Fruit fly (Drosophila melanogaster): Measurements from ENCODE around the gene chp.

The chp gene

DNA sequence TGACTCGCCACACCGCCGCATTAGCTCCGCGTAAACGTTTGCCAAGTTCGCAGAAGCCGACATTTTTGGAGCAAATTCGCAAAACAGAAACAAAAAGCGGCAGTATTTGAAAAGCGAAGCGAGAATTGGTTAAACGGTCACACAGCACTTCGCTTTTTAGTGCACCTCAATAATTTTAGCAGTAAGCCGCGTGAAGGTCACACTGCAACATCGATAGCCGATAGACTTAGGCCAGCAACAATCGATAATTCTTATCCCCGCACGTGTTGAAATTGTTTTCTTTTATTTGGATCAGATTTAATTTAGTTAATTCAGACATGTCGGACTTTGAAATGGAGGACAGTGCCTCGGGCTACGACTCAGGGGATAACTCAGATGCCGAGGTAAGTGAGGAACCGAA is 2.7 kb upstream of the chp start, which contains the start of the genes Zwilch and CG1542 (continued):
- no peak for TF ChIP-seq sqz (GFP tag; optimal IDR thresholded peaks at IDR 0.05)
- TF ChIP-seq sens (GFP tag): peak; percentile 78
- no peak for TF ChIP-seq jumu (GFP tag; optimal IDR thresholded peaks at IDR 0.05)
- TF ChIP-seq CG4617 (GFP tag; optimal IDR thresholded peaks at IDR 0.05; ENCODE audit: borderline replicate concordance): peak; percentile 65
- TF ChIP-seq sim (GFP tag; IDR thresholded peaks at IDR 0.05): no peak
- peak; percentile 79 for TF ChIP-seq Sry-δ (GFP tag; optimal IDR thresholded peaks at IDR 0.05)
- no peak for TF ChIP-seq mld (GFP tag; IDR thresholded peaks at IDR 0.05; ENCODE audit: partially characterized antibody)
- TF ChIP-seq Trl (optimal IDR thresholded peaks at IDR 0.05): no peak
- no peak for TF ChIP-seq Trl (GFP tag; optimal IDR thresholded peaks at IDR 0.05)
- no peak for TF ChIP-seq Atf-2 (GFP tag; optimal IDR thresholded peaks at IDR 0.05)
- TF ChIP-seq Hsf (GFP tag; optimal IDR thresholded peaks at IDR 0.05): peak; percentile 14
- TF ChIP-seq CG14860 (GFP tag; IDR thresholded peaks at IDR 0.05; ENCODE audit: partially characterized antibody): peak; percentile 66
- TF ChIP-seq CG12942 (GFP tag; optimal IDR thresholded peaks at IDR 0.05): no peak
- TF ChIP-seq dysf (GFP tag; IDR thresholded peaks at IDR 0.05): no peak
- no peak for TF ChIP-seq CG13424 (tag; optimal IDR thresholded peaks at IDR 0.05)
- TF ChIP-seq Fer1 (GFP tag; optimal IDR thresholded peaks at IDR 0.05): no peak
- no peak for TF ChIP-seq CG2889 (GFP tag; IDR thresholded peaks at IDR 0.05)
- TF ChIP-seq Sox102F (GFP tag; optimal IDR thresholded peaks at IDR 0.05): no peak
- TF ChIP-seq BEAF-32 (GFP tag; optimal IDR thresholded peaks at IDR 0.05): peak; percentile 77
- no peak for TF ChIP-seq sima (GFP tag; optimal IDR thresholded peaks at IDR 0.05)
- TF ChIP-seq CG8089 (GFP tag; optimal IDR thresholded peaks at IDR 0.05): no peak
- TF ChIP-seq Awh (GFP tag; IDR thresholded peaks at IDR 0.05): no peak
- no peak for TF ChIP-seq Adf1 (GFP tag; IDR thresholded peaks at IDR 0.05)
- TF ChIP-seq CG6791 (GFP tag; IDR thresholded peaks at IDR 0.05; ENCODE audit: partially characterized antibody): peak; percentile 77
- peak; percentile 83 for TF ChIP-seq bbx (GFP tag; IDR thresholded peaks at IDR 0.05; ENCODE audit: partially characterized antibody)
- TF ChIP-seq ssp (GFP tag; IDR thresholded peaks at IDR 0.05): peak; percentile 34; the same call in 1 of the 2 replicates
- TF ChIP-seq CG14965 (GFP tag; optimal IDR thresholded peaks at IDR 0.05; ENCODE audit: borderline replicate concordance): no peak
- no peak for TF ChIP-seq Aef1 (GFP tag; IDR thresholded peaks at IDR 0.05)
- TF ChIP-seq Chrac-16 (GFP tag; optimal IDR thresholded peaks at IDR 0.05): no peak
- TF ChIP-seq ab (GFP tag; optimal IDR thresholded peaks at IDR 0.05): no peak
- no peak for TF ChIP-seq bsh (GFP tag; optimal IDR thresholded peaks at IDR 0.05)
- TF ChIP-seq chinmo (GFP tag; IDR thresholded peaks at IDR 0.05; ENCODE audit: partially characterized antibody): peak; percentile 88; the same call in 3 of the 4 replicates
- TF ChIP-seq D19A (tag; optimal IDR thresholded peaks at IDR 0.05): no peak
- no peak for TF ChIP-seq Bteb2 (GFP tag; optimal IDR thresholded peaks at IDR 0.05)
- no peak for TF ChIP-seq CG4328 (GFP tag; optimal IDR thresholded peaks at IDR 0.05)
- no peak for TF ChIP-seq ase (GFP tag; IDR thresholded peaks at IDR 0.05)
- no peak for TF ChIP-seq Hey (tag; optimal IDR thresholded peaks at IDR 0.05)
- TF ChIP-seq HmgZ (tag; optimal IDR thresholded peaks at IDR 0.05): peak; percentile 66
- TF ChIP-seq ttk (GFP tag; IDR thresholded peaks at IDR 0.05): no peak
- no peak for TF ChIP-seq CG32767 (GFP tag; IDR thresholded peaks at IDR 0.05)
- TF ChIP-seq crp (GFP tag; optimal IDR thresholded peaks at IDR 0.05): no peak
- TF ChIP-seq pho (GFP tag; optimal IDR thresholded peaks at IDR 0.05): no peak
- TF ChIP-seq Deaf1 (tag; optimal IDR thresholded peaks at IDR 0.05): no peak
- no peak for TF ChIP-seq CG9437 (GFP tag; optimal IDR thresholded peaks at IDR 0.05)
- TF ChIP-seq CG8290 (GFP tag; optimal IDR thresholded peaks at IDR 0.05): no peak
- no peak for TF ChIP-seq CG8290 (tag; optimal IDR thresholded peaks at IDR 0.05)
- 0 out of 3 replicates have a peak, but pooled peaks have one; percentile 58 for TF ChIP-seq ci (GFP tag; IDR thresholded peaks at IDR 0.05)
- no peak for TF ChIP-seq CG11696 (GFP tag; IDR thresholded peaks at IDR 0.05)
- peak; percentile 77 for TF ChIP-seq ato (GFP tag; IDR thresholded peaks at IDR 0.05; ENCODE audit: partially characterized antibody)
- TF ChIP-seq MBD-R2 (GFP tag; IDR thresholded peaks at IDR 0.05): peak; percentile 91
- no peak for TF ChIP-seq CG13894 (tag; optimal IDR thresholded peaks at IDR 0.05)
- peak; percentile 60; the same call in 2 of the 3 replicates for TF ChIP-seq vnd (GFP tag; IDR thresholded peaks at IDR 0.05; ENCODE audit: partially characterized antibody)

Measured in whole organism, embryonic.